Fruit fly (Drosophila melanogaster) whole organism, adult: ENCODE data around the gene DppIII.

Experiments used
- CG11617 ChIP-seq: fragments of 200-800 bp; sonication (Bioruptor generic); optimal IDR thresholded peaks from 2 replicates; lab custom pipeline; 2017; ENCODE audit warnings: mild to moderate bottlenecking, missing biosample characterization, missing genetic modification reagents, missing genetic modification characterization
- CG12768 ChIP-seq: fragments of 200-800 bp; sonication (Bioruptor generic); optimal IDR thresholded peaks from 2 replicates; lab custom pipeline; 2017; ENCODE audit warnings: missing biosample characterization, missing genetic modification characterization, mild to moderate bottlenecking, moderate library complexity, missing genetic modification reagents
- CG14711 ChIP-seq: fragments of 200-800 bp; sonication (Bioruptor generic); optimal IDR thresholded peaks from 2 replicates; lab custom pipeline; 2018; ENCODE audit warnings: missing biosample characterization, mild to moderate bottlenecking, missing genetic modification characterization, moderate library complexity
- CG1620 ChIP-seq: fragments of 200-800 bp; sonication (Bioruptor generic); optimal IDR thresholded peaks from 2 replicates; lab custom pipeline; 2016; ENCODE audit warnings: missing biosample characterization, missing genetic modification characterization
- CG33017 ChIP-seq: fragments of 200-800 bp; sonication (Bioruptor generic); optimal IDR thresholded peaks from 2 replicates; lab custom pipeline; 2018; ENCODE audit warnings: missing biosample characterization, mild to moderate bottlenecking, missing genetic modification characterization, moderate library complexity
- CG5204 ChIP-seq: fragments of 200-800 bp; sonication (Bioruptor generic); optimal IDR thresholded peaks from 2 replicates; lab custom pipeline; 2016; ENCODE audit warnings: missing biosample characterization, missing genetic modification characterization
- CG7045 ChIP-seq: fragments of 200-800 bp; sonication (Bioruptor generic); optimal IDR thresholded peaks from 2 replicates; lab custom pipeline; 2017; ENCODE audit warnings: missing biosample characterization, mild to moderate bottlenecking, missing genetic modification characterization
- CG7101 ChIP-seq: fragments of 200-800 bp; sonication (Bioruptor generic); optimal IDR thresholded peaks from 2 replicates; lab custom pipeline; 2018; ENCODE audit warnings: missing biosample characterization, mild to moderate bottlenecking, missing genetic modification characterization, moderate library complexity
- Crg-1 ChIP-seq: fragments of 200-800 bp; sonication (Bioruptor generic); optimal IDR thresholded peaks from 2 replicates; lab custom pipeline; 2016; ENCODE audit warnings: missing biosample characterization, missing genetic modification characterization
- Hr96 ChIP-seq: fragments of 200-800 bp; sonication (Bioruptor generic); optimal IDR thresholded peaks from 2 replicates; lab custom pipeline; 2016; ENCODE audit warnings: missing biosample characterization, missing genetic modification characterization
- Mnt ChIP-seq: fragments of 200-800 bp; sonication (Bioruptor generic); optimal IDR thresholded peaks from 2 replicates; lab custom pipeline; 2016; ENCODE audit warnings: missing biosample characterization, mild to moderate bottlenecking, missing genetic modification characterization
- bab1 ChIP-seq: fragments of 200-800 bp; sonication (Bioruptor generic); optimal IDR thresholded peaks from 3 replicates; lab custom pipeline; 2019; ENCODE audit warnings: missing biosample characterization, mild to moderate bottlenecking, missing genetic modification characterization, moderate library complexity
- cic ChIP-seq: fragments of 200-800 bp; sonication (Bioruptor generic); optimal IDR thresholded peaks from 2 replicates; lab custom pipeline; 2017; ENCODE audit warnings: missing biosample characterization, mild to moderate bottlenecking, missing genetic modification characterization, moderate library complexity
- cnc ChIP-seq, 2 experiments: fragments of >200 bp; optimal IDR thresholded peaks; 2 replicates each; lab custom pipeline; 2017
- kay ChIP-seq: fragments of 200-800 bp; sonication (Bioruptor generic); peaks from one replicate; lab custom pipeline; 2016; ENCODE audit warnings: missing biosample characterization, missing genetic modification characterization, borderline replicate concordance
- ovo ChIP-seq: fragments of 200-800 bp; sonication (Bioruptor generic); optimal IDR thresholded peaks from 2 replicates; lab custom pipeline; 2016; ENCODE audit warnings: missing biosample characterization, missing genetic modification characterization
- pad ChIP-seq: fragments of 200-800 bp; sonication (Bioruptor generic); optimal IDR thresholded peaks from 3 replicates; lab custom pipeline; 2017; ENCODE audit warnings: missing biosample characterization, missing genetic modification characterization, mild to moderate bottlenecking, moderate library complexity, missing genetic modification reagents
- tj ChIP-seq: fragments of 200-800 bp; sonication (Bioruptor generic); optimal IDR thresholded peaks from 3 replicates; lab custom pipeline; 2017; ENCODE audit warnings: missing biosample characterization, mild to moderate bottlenecking, missing genetic modification characterization, moderate library complexity

The DppIII gene

dm6 chr3R:8317215-8317614 lies 27.0 kb upstream of the DppIII start, which contains the start of gene Ctr1B:
Ctr1B (plus strand) TSS chr3R:8317612.
- no peak for TF ChIP-seq CG5204 (GFP tag; lab: Kevin White, UChicago)

DNA sequence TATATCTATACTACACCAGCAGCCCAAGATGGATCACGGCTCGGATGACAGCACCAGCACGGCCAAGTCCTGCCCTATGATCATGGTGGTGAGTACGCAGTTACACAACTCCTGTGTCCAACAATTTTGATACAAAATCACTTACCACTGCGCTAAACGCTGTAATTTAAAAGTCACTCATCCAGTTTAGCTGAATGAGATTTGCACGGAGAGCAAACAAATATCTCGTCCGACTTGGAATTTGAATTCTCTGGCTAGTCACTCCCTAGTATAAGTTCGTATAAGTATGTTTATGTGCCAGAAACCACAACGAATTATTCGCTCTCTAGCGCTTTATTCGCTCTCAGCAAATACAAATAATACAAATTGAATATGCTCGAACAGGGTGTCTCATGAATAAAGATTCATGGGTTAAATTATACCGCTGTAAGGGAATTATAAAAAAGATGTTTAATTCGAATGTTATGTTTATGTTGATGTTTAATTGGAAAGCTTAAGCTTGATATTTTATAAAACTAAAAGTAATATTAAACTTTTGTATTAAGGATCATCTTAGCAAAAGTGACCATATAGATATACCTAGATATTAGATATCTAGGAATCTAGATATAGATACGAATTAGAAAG lies 26.4 kb upstream of the DppIII start:
- TF ChIP-seq CG7101 (tag; lab: Kevin White, UChicago) (peak; percentile 27), cic (GFP tag; lab: Kevin White, UChicago) (peak; percentile 37), CG7045 (peak; percentile 6), Mnt (GFP tag; lab: Kevin White, UChicago) (no peak), CG14711 (tag; lab: Kevin White, UChicago) (peak; percentile 29), CG33017 (tag; lab: Kevin White, UChicago) (peak; percentile 60)

- TF ChIP-seq Hr96 (GFP tag; lab: Kevin White, UChicago) (no peak), Crg-1 (GFP tag; lab: Kevin White, UChicago) (no peak), pad (no peak), CG1620 (GFP tag; lab: Kevin White, UChicago) (no peak), ovo (no peak), cic (GFP tag; lab: Kevin White, UChicago) (no peak), CG33017 (tag; lab: Kevin White, UChicago) (no peak), CG12768 (GFP tag; lab: Kevin White, UChicago) (no peak), CG5204 (GFP tag; lab: Kevin White, UChicago) (no peak), tj (GFP tag; lab: Kevin White, UChicago) (no peak)
Observed at dm6 chr3R:8321447-8321846, 22.8 kb upstream of the DppIII start, which contains the start of gene Or85a. Or85a (plus strand) TSS chr3R:8321747.

- TF ChIP-seq ovo, result no peak
- no peak for TF ChIP-seq tj (GFP tag; lab: Kevin White, UChicago)
- TF ChIP-seq CG12768 (GFP tag; lab: Kevin White, UChicago), result no peak
- TF ChIP-seq kay, result no peak
- no peak for TF ChIP-seq bab1 (GFP tag; lab: Kevin White, UChicago)
Observed at dm6 chr3R:8324016-8324415, 20.2 kb upstream of the DppIII start, which contains the start of gene CG7443. CG7443 (plus strand) TSS chr3R:8324316.

DNA sequence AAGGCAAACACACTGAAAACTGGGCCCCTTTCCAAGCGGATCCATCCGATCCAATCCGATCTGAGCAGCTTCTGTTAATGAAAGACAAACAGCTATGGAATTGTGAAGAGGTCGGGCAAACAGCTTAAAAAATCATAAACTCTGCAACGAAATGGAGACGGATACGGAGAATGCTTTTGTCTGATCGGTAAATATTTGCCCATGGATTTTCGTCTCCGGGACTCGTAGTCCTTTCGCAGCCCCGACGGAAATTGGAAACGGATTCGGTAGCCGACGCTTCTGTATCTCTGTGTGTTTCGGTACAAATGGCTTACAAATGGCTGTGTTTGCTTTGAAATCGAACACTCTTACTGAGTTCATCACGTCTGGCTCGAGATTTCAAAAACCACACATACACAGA lies 17.3 kb upstream of the DppIII start:
- TF ChIP-seq CG14711 (tag; lab: Kevin White, UChicago) (no peak), CG7101 (tag; lab: Kevin White, UChicago) (no peak), Crg-1 (GFP tag; lab: Kevin White, UChicago) (no peak), kay (no peak), cnc (optimal IDR thresholded peaks at IDR 0.05; lab: Kevin White, UChicago) (no peak), Hr96 (GFP tag; lab: Kevin White, UChicago) (no peak), tj (GFP tag; lab: Kevin White, UChicago) (no peak), CG5204 (GFP tag; lab: Kevin White, UChicago) (no peak), bab1 (GFP tag; lab: Kevin White, UChicago) (no peak)

DNA sequence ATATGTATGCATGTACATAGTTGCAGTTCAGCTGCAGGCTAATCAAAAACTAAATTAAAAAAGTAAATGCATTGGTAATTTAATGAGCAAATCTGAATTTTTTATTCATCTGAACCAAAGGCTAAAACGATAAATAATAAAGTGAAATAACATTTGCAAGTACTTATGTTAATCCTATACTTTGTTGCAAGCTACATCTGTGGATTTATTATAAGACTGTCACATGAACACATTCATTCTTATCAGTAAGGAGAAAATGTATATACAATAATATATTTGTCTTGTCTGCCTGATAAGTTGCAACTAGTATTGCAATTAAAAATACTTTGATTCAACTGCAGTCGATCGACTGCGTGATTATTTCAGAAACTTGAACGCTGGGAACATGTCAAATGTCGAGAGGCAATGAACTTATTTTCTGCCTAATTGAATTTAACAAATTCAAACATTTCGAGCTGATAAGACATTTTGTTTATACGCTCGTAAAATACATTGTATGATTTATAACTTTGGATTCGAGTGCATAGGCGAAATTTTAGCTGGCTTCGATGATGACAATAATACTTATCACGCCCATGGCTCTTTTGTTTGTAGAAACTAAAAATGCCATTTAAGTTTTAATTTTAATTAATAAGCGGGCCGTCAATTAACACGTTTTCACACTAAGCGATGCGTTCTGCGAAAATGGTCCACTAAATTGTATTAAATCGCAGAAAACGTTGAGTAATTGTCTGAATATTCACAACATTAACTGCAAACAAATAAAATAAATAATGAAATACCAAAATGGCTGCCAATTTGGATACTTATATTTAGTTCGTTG lies 16.0 kb upstream of the DppIII start:
- TF ChIP-seq ovo (no peak), kay (peak; percentile 86)

dm6 chr3R:8329628-8330027 lies 14.6 kb upstream of the DppIII start:
- no peak for TF ChIP-seq Hr96 (GFP tag; lab: Kevin White, UChicago)
- no peak for TF ChIP-seq CG14711 (tag; lab: Kevin White, UChicago)
- TF ChIP-seq bab1 (GFP tag; lab: Kevin White, UChicago), result no peak
- TF ChIP-seq pad, result no peak
- TF ChIP-seq Crg-1 (GFP tag; lab: Kevin White, UChicago), result no peak
- TF ChIP-seq tj (GFP tag; lab: Kevin White, UChicago), result no peak
- no peak for TF ChIP-seq CG5204 (GFP tag; lab: Kevin White, UChicago)

dm6 chr3R:8333768-8334470 lies 10.3 kb upstream of the DppIII start, which contains the start of gene Poxm:
Poxm (minus strand) TSS chr3R:8333792.
- no peak for TF ChIP-seq Hr96 (GFP tag; lab: Kevin White, UChicago)
- TF ChIP-seq kay, result peak; percentile 67
- no peak for TF ChIP-seq cic (GFP tag; lab: Kevin White, UChicago)
- no peak for TF ChIP-seq CG11617 (GFP tag; lab: Kevin White, UChicago)
